Worm (Caenorhabditis elegans): ENCODE measurements around the gene srd-13.

ce11 chrIV:5607343-5607742, 28.1 kb downstream of the srd-13 start:
- peak; percentile 48 for TF ChIP-seq ama-1 (optimal IDR thresholded peaks at IDR 0.05)
- TF ChIP-seq aly-2 (tag; optimal IDR thresholded peaks at IDR 0.05): no peak
- peak; percentile 81 to 82 for TF ChIP-seq mdl-1 (tag; optimal IDR thresholded peaks at IDR 0.05)
- no peak for TF ChIP-seq ztf-1 (GFP tag; conservative IDR thresholded peaks at IDR 0.05)
- no peak for TF ChIP-seq peb-1 (tag; optimal IDR thresholded peaks at IDR 0.05)
- TF ChIP-seq zag-1 (tag; optimal IDR thresholded peaks at IDR 0.05): peak; percentile 85
- TF ChIP-seq egl-27 (tag; optimal IDR thresholded peaks at IDR 0.05): peak; percentile 87
- TF ChIP-seq blmp-1 (tag; optimal IDR thresholded peaks at IDR 0.05; ENCODE audit: insufficient read depth): peak; percentile 31
- peak; percentile 96 for TF ChIP-seq nhr-129 (tag; optimal IDR thresholded peaks at IDR 0.05)
- TF ChIP-seq unc-55 (GFP tag; optimal IDR thresholded peaks at IDR 0.05): peak; percentile 68
- TF ChIP-seq skn-1 (tag; optimal IDR thresholded peaks at IDR 0.05): no peak
